Worm (Caenorhabditis elegans) whole organism, mixed stage, embryonic: ENCODE data around the gene srab-21.

Experiments
- ceh-83 ChIP-seq: fragments of 200-800 bp; sonication (Bioruptor generic); optimal IDR thresholded peaks from 2 replicates; lab custom pipeline; 2018; ENCODE audit warnings: mild to moderate bottlenecking, missing genetic modification characterization, missing compliant biosample characterization
- lsy-2 ChIP-seq: fragments of 150-350 bp; optimal IDR thresholded peaks from 2 replicates; lab custom pipeline; 2014; ENCODE audit warnings: missing biosample characterization, missing genetic modification characterization
- snpc-4 ChIP-seq: fragments of 150-350 bp; optimal IDR thresholded peaks from 2 replicates; lab custom pipeline; 2014; ENCODE audit warnings: missing biosample characterization, missing genetic modification characterization
- sptf-1 ChIP-seq: sonication (generic microtip); optimal IDR thresholded peaks from 2 replicates; lab custom pipeline; 2017; ENCODE audit warnings: mild to moderate bottlenecking, missing genetic modification characterization, moderate library complexity, missing compliant biosample characterization

DNA sequence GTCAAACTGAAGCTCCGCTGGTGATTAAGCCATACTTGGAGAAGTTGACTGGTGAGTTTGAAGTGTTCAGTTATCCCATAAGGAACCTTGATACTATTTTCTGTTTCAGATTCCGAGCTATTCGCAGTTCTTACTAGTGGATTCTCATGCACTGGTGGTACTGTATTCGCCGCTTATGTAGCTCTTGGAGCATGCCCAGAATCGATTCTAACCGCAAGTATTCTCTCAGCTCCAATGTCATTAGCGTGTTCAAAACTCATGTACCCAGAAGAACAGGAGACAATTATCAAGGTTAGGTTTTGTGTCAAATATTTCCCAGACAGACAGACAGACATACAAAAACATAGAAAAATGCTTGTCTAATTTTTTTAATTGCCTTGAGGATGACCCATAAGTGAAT lies 40.7 kb upstream of the srab-21 start:
- no peak for TF ChIP-seq ceh-83 (GFP tag; lab: Kevin White, UChicago)
- TF ChIP-seq sptf-1 (tag; lab: Kevin White, UChicago), result no peak
- no peak for TF ChIP-seq snpc-4 (tag; lab: Kevin White, UChicago)
- TF ChIP-seq lsy-2, result no peak
